Fruit fly (Drosophila melanogaster): ENCODE measurements around the gene Lam.

DNA sequence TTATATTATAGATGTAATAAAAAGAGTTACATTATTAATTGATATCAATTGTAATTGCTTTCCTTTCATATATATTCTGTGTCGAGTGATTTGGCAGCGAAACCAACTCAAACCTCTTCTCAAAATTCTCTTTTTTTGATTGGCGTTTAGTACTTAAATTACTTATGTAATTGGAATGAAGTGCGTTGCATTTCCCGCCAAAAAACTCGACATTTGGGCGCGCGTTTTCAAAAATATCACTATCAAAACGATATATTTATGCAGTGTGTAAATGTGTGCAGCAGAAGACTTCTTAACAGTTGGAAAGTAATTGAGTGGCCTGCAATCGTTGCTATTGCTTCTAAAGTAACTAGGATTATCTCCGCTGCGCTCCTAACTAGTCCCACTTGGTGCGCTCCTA lies 5.2 kb upstream of the Lam start:
- TF ChIP-seq fd96Ca (GFP tag; IDR thresholded peaks at IDR 0.05) = no peak
- no peak for TF ChIP-seq CG8159 (tag; optimal IDR thresholded peaks at IDR 0.05)
- no peak for TF ChIP-seq gl (tag; optimal IDR thresholded peaks at IDR 0.05)
- no peak for TF ChIP-seq Snoo (tag; optimal IDR thresholded peaks at IDR 0.05)
- TF ChIP-seq CG10348 (GFP tag; IDR thresholded peaks at IDR 0.05) = no peak
- no peak for TF ChIP-seq CG12605 (GFP tag; IDR thresholded peaks at IDR 0.05)

Data from whole organism, pupa.